Fruit fly (Drosophila melanogaster) whole organism, embryonic: Measurements from ENCODE around the gene CG7607.

Experiments used
- C15 ChIP-seq: fragments of 200-800 bp; sonication (Bioruptor generic); IDR thresholded peaks from 3 replicates; pipeline ENCODE4 v1.3.6; 2022; ENCODE audit warnings: missing biosample characterization, missing genetic modification characterization
- CG10321 ChIP-seq: fragments of 200-800 bp; sonication (Bioruptor generic); IDR thresholded peaks from 2 replicates; pipeline ENCODE4 v1.3.6; 2022; ENCODE audit warnings: missing biosample characterization, missing genetic modification characterization
- CG10565 ChIP-seq: fragments of 200-800 bp; sonication (Bioruptor generic); optimal IDR thresholded peaks from 3 replicates; lab custom pipeline; 2016; ENCODE audit warnings: missing biosample characterization, mild to moderate bottlenecking, missing genetic modification characterization
- CG10959 ChIP-seq: fragments of 200-800 bp; sonication (Bioruptor generic); IDR thresholded peaks from 2 replicates; pipeline ENCODE4 v1.3.6; 2022; ENCODE audit warnings: missing biosample characterization, missing genetic modification characterization
- CG12071 ChIP-seq: fragments of 200-800 bp; sonication (Bioruptor generic); optimal IDR thresholded peaks from 3 replicates; lab custom pipeline; 2018; ENCODE audit warnings: missing biosample characterization, mild to moderate bottlenecking, missing genetic modification characterization
- CG12155 ChIP-seq: fragments of 200-800 bp; sonication (Bioruptor generic); optimal IDR thresholded peaks from 3 replicates; lab custom pipeline; 2016; ENCODE audit warnings: missing biosample characterization, missing genetic modification characterization
- CG1233 ChIP-seq: fragments of 200-800 bp; sonication (Bioruptor generic); optimal IDR thresholded peaks from 4 replicates; lab custom pipeline; 2018; ENCODE audit warnings: missing biosample characterization, mild to moderate bottlenecking, missing genetic modification characterization
- CG12391 ChIP-seq: fragments of 200-800 bp; sonication (Bioruptor generic); optimal IDR thresholded peaks from 3 replicates; lab custom pipeline; 2018; ENCODE audit warnings: missing biosample characterization, mild to moderate bottlenecking, missing genetic modification characterization, moderate library complexity
- CG13287 ChIP-seq: fragments of 200-800 bp; sonication (Bioruptor generic); IDR thresholded peaks from 2 replicates; pipeline ENCODE4 v1.3.6; 2022; ENCODE audit warnings: missing biosample characterization, missing genetic modification characterization; ENCODE audit not compliant: partially characterized antibody
- CG1529 ChIP-seq: fragments of 200-800 bp; sonication (Bioruptor generic); optimal IDR thresholded peaks from 3 replicates; lab custom pipeline; 2018; ENCODE audit warnings: missing biosample characterization, missing genetic modification characterization
- CG15601 ChIP-seq: fragments of 200-800 bp; sonication (Bioruptor generic); optimal IDR thresholded peaks from 3 replicates; lab custom pipeline; 2019; ENCODE audit warnings: missing biosample characterization, mild to moderate bottlenecking, missing genetic modification characterization, moderate library complexity
- CG17328 ChIP-seq: fragments of 200-800 bp; sonication (Bioruptor generic); IDR thresholded peaks from 2 replicates; pipeline ENCODE4 v1.3.6; 2022; ENCODE audit warnings: missing biosample characterization, missing genetic modification characterization
- CG18011 ChIP-seq: fragments of 200-800 bp; sonication (Bioruptor generic); optimal IDR thresholded peaks from 2 replicates; lab custom pipeline; 2017; ENCODE audit warnings: missing biosample characterization, missing genetic modification characterization, mild to moderate bottlenecking, moderate library complexity, missing genotype
- CG18476 ChIP-seq: fragments of 200-800 bp; sonication (Bioruptor generic); optimal IDR thresholded peaks from 2 replicates; lab custom pipeline; 2016; ENCODE audit warnings: missing biosample characterization, mild to moderate bottlenecking, missing genetic modification characterization
- CG18764 ChIP-seq: fragments of 200-800 bp; sonication (Bioruptor generic); optimal IDR thresholded peaks from 3 replicates; lab custom pipeline; 2016; ENCODE audit warnings: missing biosample characterization, missing genetic modification characterization
- CG5245 ChIP-seq: fragments of 200-800 bp; sonication (Bioruptor generic); optimal IDR thresholded peaks from 3 replicates; lab custom pipeline; 2016; ENCODE audit warnings: missing biosample characterization, missing genetic modification characterization
- CG5953 ChIP-seq: fragments of 200-800 bp; sonication (Bioruptor generic); IDR thresholded peaks from 2 replicates; pipeline ENCODE4 v1.3.6; 2022; ENCODE audit warnings: missing biosample characterization, missing genetic modification characterization
- CG6175 ChIP-seq: fragments of 200-800 bp; sonication (Bioruptor generic); IDR thresholded peaks from 3 replicates; pipeline ENCODE4 v1.3.6; 2022; ENCODE audit warnings: missing biosample characterization, missing genetic modification characterization
- CG8281 ChIP-seq: fragments of 200-800 bp; sonication (Bioruptor generic); optimal IDR thresholded peaks from 2 replicates; lab custom pipeline; 2018; ENCODE audit warnings: missing biosample characterization, mild to moderate bottlenecking, missing genetic modification characterization, moderate library complexity
- CG9215 ChIP-seq: fragments of 200-800 bp; sonication (Bioruptor generic); IDR thresholded peaks from 2 replicates; pipeline ENCODE4 v1.3.6; 2022; ENCODE audit warnings: missing biosample characterization, missing genetic modification characterization
- CHES-1-like ChIP-seq: fragments of 200-800 bp; sonication (Bioruptor generic); optimal IDR thresholded peaks from 2 replicates; lab custom pipeline; 2016; ENCODE audit warnings: missing biosample characterization, missing genetic modification characterization
- CrebB ChIP-seq: fragments of 200-800 bp; sonication (Bioruptor generic); optimal IDR thresholded peaks from 3 replicates; lab custom pipeline; 2018; ENCODE audit warnings: missing biosample characterization, mild to moderate bottlenecking, missing genetic modification characterization
- D ChIP-seq, 2 experiments: fragments of 200-800 bp in 1 of 2; fragments of >200 bp in 1 of 2; sonication (Bioruptor generic) in 1 of 2; optimal IDR thresholded peaks; 2 replicates in 1 of 2; 3 replicates in 1 of 2; lab custom pipeline; 2017; ENCODE audit warnings: mild to moderate bottlenecking in 1 of 2, missing biosample characterization in 1 of 2, missing genetic modification characterization in 1 of 2, missing genetic modification reagents in 1 of 2
- Deaf1 ChIP-seq: fragments of 200-800 bp; optimal IDR thresholded peaks from 3 replicates; lab custom pipeline; 2019; ENCODE audit warnings: missing biosample characterization, mild to moderate bottlenecking, missing genetic modification characterization, moderate library complexity
- Dll ChIP-seq: fragments of 200-800 bp; sonication (Bioruptor generic); IDR thresholded peaks from 4 replicates; pipeline ENCODE4 v1.3.6; 2022; ENCODE audit warnings: missing biosample characterization, missing genetic modification characterization; ENCODE audit not compliant: partially characterized antibody
- E2f1 ChIP-seq: fragments of 200-800 bp; sonication (Bioruptor generic); IDR thresholded peaks from 2 replicates; pipeline ENCODE4 v1.3.6; 2022; ENCODE audit warnings: missing biosample characterization, missing genetic modification characterization
- Jarid2 ChIP-seq: fragments of 200-800 bp; sonication (Bioruptor generic); optimal IDR thresholded peaks from 3 replicates; lab custom pipeline; 2017; ENCODE audit warnings: mild to moderate bottlenecking, missing biosample characterization, missing genetic modification reagents, missing genetic modification characterization
- Neu2 ChIP-seq: fragments of 200-800 bp; sonication (Bioruptor generic); optimal IDR thresholded peaks from 3 replicates; lab custom pipeline; 2016; ENCODE audit warnings: missing biosample characterization, missing genetic modification characterization, borderline replicate concordance
- Scr ChIP-seq: fragments of 200-800 bp; sonication (Bioruptor generic); IDR thresholded peaks from 2 replicates; pipeline ENCODE4 v1.3.6; 2022; ENCODE audit warnings: missing biosample characterization, missing genetic modification characterization; ENCODE audit not compliant: partially characterized antibody
- Stat92E ChIP-seq, 3 experiments: fragments of >200 bp in 2 of 3; fragments of 200-800 bp in 1 of 3; sonication (Bioruptor generic) in 1 of 3; optimal IDR thresholded peaks; 2 replicates each; lab custom pipeline; 2017 to 2019; ENCODE audit warnings: missing biosample characterization in 3 of 3, missing genetic modification characterization in 3 of 3, mild to moderate bottlenecking in 1 of 3, moderate library complexity in 1 of 3
- ase ChIP-seq: fragments of 200-800 bp; sonication (Bioruptor generic); IDR thresholded peaks from 3 replicates; pipeline ENCODE4 v1.3.6; 2022; ENCODE audit warnings: missing biosample characterization, missing genetic modification characterization
- cato ChIP-seq: fragments of 200-800 bp; sonication (Bioruptor generic); optimal IDR thresholded peaks from 2 replicates; lab custom pipeline; 2016; ENCODE audit warnings: missing biosample characterization, missing genetic modification characterization, borderline replicate concordance
- chinmo ChIP-seq: fragments of 200-800 bp; sonication (Bioruptor generic); IDR thresholded peaks from 4 replicates; pipeline ENCODE4 v1.3.6; 2022; ENCODE audit warnings: missing biosample characterization, missing genetic modification characterization; ENCODE audit not compliant: partially characterized antibody
- chn ChIP-seq: fragments of 200-800 bp; sonication (Bioruptor generic); optimal IDR thresholded peaks from 2 replicates; lab custom pipeline; 2016; ENCODE audit warnings: missing biosample characterization, missing genetic modification characterization
- dati ChIP-seq: fragments of 200-800 bp; sonication (Bioruptor generic); IDR thresholded peaks from 2 replicates; pipeline ENCODE4 v1.3.6; 2022; ENCODE audit warnings: missing biosample characterization, missing genetic modification characterization
- fd3F ChIP-seq: fragments of 200-800 bp; sonication (Bioruptor generic); optimal IDR thresholded peaks from 2 replicates; lab custom pipeline; 2018; ENCODE audit warnings: missing biosample characterization, mild to moderate bottlenecking, missing genetic modification characterization, moderate library complexity
- gcm2 ChIP-seq: fragments of 200-800 bp; sonication (Bioruptor generic); optimal IDR thresholded peaks from 2 replicates; lab custom pipeline; 2016; ENCODE audit warnings: missing biosample characterization, missing genetic modification characterization
- kni ChIP-seq: fragments of 200-800 bp; sonication (Bioruptor generic); optimal IDR thresholded peaks from 3 replicates; lab custom pipeline; 2017; ENCODE audit warnings: mild to moderate bottlenecking, missing biosample characterization, missing genetic modification reagents, missing genetic modification characterization
- lola ChIP-seq, 3 experiments: fragments of >200 bp in 2 of 3; fragments of 200-800 bp in 1 of 3; sonication (Bioruptor generic) in 1 of 3; optimal IDR thresholded peaks; 2 replicates each; lab custom pipeline; 2017 to 2019; ENCODE audit warnings: missing biosample characterization in 3 of 3, missing genetic modification characterization in 3 of 3, mild to moderate bottlenecking in 1 of 3, moderate library complexity in 1 of 3
- luna ChIP-seq: fragments of 200-800 bp; sonication (Bioruptor generic); optimal IDR thresholded peaks from 2 replicates; lab custom pipeline; 2016; ENCODE audit warnings: missing biosample characterization, missing genetic modification characterization
- maf-S ChIP-seq: fragments of 200-800 bp; sonication (Bioruptor generic); optimal IDR thresholded peaks from 2 replicates; lab custom pipeline; 2016; ENCODE audit warnings: missing biosample characterization, missing genetic modification characterization
- nom ChIP-seq: fragments of 200-800 bp; sonication (Bioruptor generic); optimal IDR thresholded peaks from 2 replicates; lab custom pipeline; 2017; ENCODE audit warnings: missing biosample characterization, missing genetic modification characterization, mild to moderate bottlenecking, moderate library complexity, missing genetic modification reagents
- salm ChIP-seq: fragments of 200-800 bp; sonication (Bioruptor generic); optimal IDR thresholded peaks from 2 replicates; lab custom pipeline; 2018; ENCODE audit warnings: missing biosample characterization, mild to moderate bottlenecking, missing genetic modification characterization
- slbo ChIP-seq: fragments of 200-800 bp; sonication (Bioruptor generic); IDR thresholded peaks from 2 replicates; pipeline ENCODE4 v1.3.6; 2022; ENCODE audit warnings: missing biosample characterization, missing genetic modification characterization
- tap ChIP-seq: fragments of 200-800 bp; optimal IDR thresholded peaks from 3 replicates; lab custom pipeline; 2019; ENCODE audit warnings: missing biosample characterization, mild to moderate bottlenecking, missing genetic modification characterization, moderate library complexity
- yki ChIP-seq: fragments of >200 bp; optimal IDR thresholded peaks from 3 replicates; lab custom pipeline; 2018

Gene CG7607

dm6 chr3L:11215244-11216121 is 16.1 kb downstream of the CG7607 start (continued):
- TF ChIP-seq CG13287 (GFP tag; lab: Robert Waterston, UW) (peak; percentile 36; the same call in 1 of the 2 replicates), CG1529 (GFP tag; lab: Kevin White, UChicago) (peak; percentile 45), CG1233 (peak; percentile 79), CG15601 (tag; lab: Kevin White, UChicago) (peak; percentile 49), nom (peak; percentile 61), Scr (GFP tag; lab: Robert Waterston, UW) (peak; percentile 12; the same call in 1 of the 2 replicates), CG8281 (no peak), CG10321 (peak; percentile 73), Dll (GFP tag; lab: Robert Waterston, UW) (peak; percentile 52; the same call in 3 of the 4 replicates), chn (GFP tag; lab: Kevin White, UChicago) (peak; percentile 88), Stat92E (GFP tag; optimal IDR thresholded peaks at IDR 0.05; lab: Kevin White, UChicago) (peak in 1 of 3 experiments; percentile 44), salm (tag; lab: Kevin White, UChicago) (peak; percentile 56), fd3F (peak; percentile 76), kni (GFP tag; lab: Kevin White, UChicago) (peak; percentile 79), CG5953 (GFP tag; lab: Robert Waterston, UW) (peak; percentile 90), CG12071 (GFP tag; lab: Kevin White, UChicago) (peak; percentile 92), E2f1 (GFP tag; lab: Robert Waterston, UW) (peak; percentile 96), tap (tag; lab: Kevin White, UChicago) (peak; percentile 82), CG18011 (GFP tag; lab: Kevin White, UChicago) (peak; percentile 82), CrebB (tag; lab: Kevin White, UChicago) (peak; percentile 84), CG10565 (GFP tag; lab: Kevin White, UChicago) (peak; percentile 40), CG18764 (peak; percentile 86), luna (GFP tag; lab: Kevin White, UChicago) (peak; percentile 36), CG9215 (GFP tag; lab: Robert Waterston, UW) (peak; percentile 85), yki (lab: Kevin White, UChicago) (peak; percentile 59), D (optimal IDR thresholded peaks at IDR 0.05; lab: Kevin White, UChicago) (peak; percentile 84), D (GFP tag; optimal IDR thresholded peaks at IDR 0.05; lab: Kevin White, UChicago) (peak; percentile 65), CG12391 (peak; percentile 87), CG5245 (GFP tag; lab: Kevin White, UChicago) (peak; percentile 80), C15 (GFP tag; lab: Robert Waterston, UW) (peak; percentile 90; the same call in 2 of the 3 replicates), CG17328 (GFP tag; lab: Robert Waterston, UW) (peak; percentile 93), CG10959 (GFP tag; lab: Robert Waterston, UW) (peak; percentile 79), maf-S (GFP tag; lab: Kevin White, UChicago) (peak; percentile 83), Jarid2 (GFP tag; lab: Kevin White, UChicago) (peak; percentile 71), ase (GFP tag; lab: Robert Waterston, UW) (peak; percentile 90), Neu2 (GFP tag; lab: Kevin White, UChicago) (peak; percentile 47), CG18476 (GFP tag; lab: Kevin White, UChicago) (peak; percentile 84), CG12155 (peak; percentile 83), cato (GFP tag; lab: Kevin White, UChicago) (peak; percentile 66), dati (GFP tag; lab: Robert Waterston, UW) (peak; percentile 87), slbo (peak; percentile 94), Deaf1 (tag; lab: Kevin White, UChicago) (peak; percentile 56), lola (GFP tag; optimal IDR thresholded peaks at IDR 0.05; lab: Kevin White, UChicago) (peak in 1 of 3 experiments; percentile 63), chinmo (GFP tag; lab: Robert Waterston, UW) (0 out of 4 replicates have a peak, but pooled peaks have one; percentile 67), gcm2 (GFP tag; lab: Kevin White, UChicago) (peak; percentile 64), CG6175 (GFP tag; lab: Robert Waterston, UW) (peak; percentile 92), CHES-1-like (GFP tag; lab: Kevin White, UChicago) (peak; percentile 76)
